Fruit fly (Drosophila melanogaster): ENCODE results near the gene aus.
A peak's percentile ranks its signal among the peaks of the same experiment; 100 is the strongest.

aus gene

DNA sequence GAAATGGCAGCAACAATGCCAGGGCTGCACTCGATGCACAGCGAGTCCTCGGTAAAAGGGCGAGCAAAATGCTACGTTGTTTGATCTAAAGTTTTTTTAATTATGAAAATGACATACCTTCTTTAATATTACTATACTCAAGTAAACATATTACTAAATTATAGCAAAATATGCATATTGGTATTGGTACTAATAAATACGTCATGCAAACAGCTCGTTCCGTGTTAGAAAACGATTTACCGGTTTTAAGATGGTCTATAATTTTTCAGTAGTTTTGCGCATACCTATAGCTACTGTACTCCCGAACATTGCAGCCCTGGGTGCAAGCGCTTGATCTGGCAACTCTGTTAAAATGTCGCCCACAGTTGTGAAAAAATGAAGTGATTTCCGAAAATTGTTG lies 15.9 kb upstream of the aus start (continued):
- TF ChIP-seq sr (GFP tag; IDR thresholded peaks at IDR 0.05) (no peak), sug (tag; optimal IDR thresholded peaks at IDR 0.05) (peak; percentile 98), Hr3 (GFP tag; optimal IDR thresholded peaks at IDR 0.05) (peak; percentile 98), CkIIα-i1 (GFP tag; IDR thresholded peaks at IDR 0.05) (no peak), CG11695 (GFP tag; IDR thresholded peaks at IDR 0.05) (peak; percentile 92), cas (GFP tag; IDR thresholded peaks at IDR 0.05) (peak; percentile 82), Atf-2 (GFP tag; optimal IDR thresholded peaks at IDR 0.05) (peak; percentile 93), MBD-R2 (GFP tag; IDR thresholded peaks at IDR 0.05) (peak; percentile 92), ase (GFP tag; IDR thresholded peaks at IDR 0.05) (peak; percentile 86), Adf1 (GFP tag; IDR thresholded peaks at IDR 0.05) (peak; percentile 74), CG30431 (GFP tag; optimal IDR thresholded peaks at IDR 0.05) (peak; percentile 92), CG10267 (tag; optimal IDR thresholded peaks at IDR 0.05) (peak; percentile 94), MESR4 (GFP tag; optimal IDR thresholded peaks at IDR 0.05) (no peak), fd3F (GFP tag; optimal IDR thresholded peaks at IDR 0.05) (peak; percentile 95), dysf (GFP tag; IDR thresholded peaks at IDR 0.05) (peak; percentile 97), CG10959 (GFP tag; IDR thresholded peaks at IDR 0.05) (peak; percentile 74), HHEX (GFP tag; optimal IDR thresholded peaks at IDR 0.05) (peak; percentile 92), CG1603 (tag; optimal IDR thresholded peaks at IDR 0.05) (peak; percentile 79), Antp (GFP tag; optimal IDR thresholded peaks at IDR 0.05) (peak; percentile 91), caup (GFP tag; optimal IDR thresholded peaks at IDR 0.05; ENCODE audit: severe bottlenecking) (peak; percentile 92), CG5953 (GFP tag; IDR thresholded peaks at IDR 0.05) (peak; percentile 71; the same call in 1 of the 2 replicates), HmgD (GFP tag; optimal IDR thresholded peaks at IDR 0.05) (peak; percentile 72), trh (GFP tag; optimal IDR thresholded peaks at IDR 0.05) (peak; percentile 93), CG14667 (GFP tag; IDR thresholded peaks at IDR 0.05) (peak; percentile 92), Med (GFP tag) (peak; percentile 98), gt (GFP tag; IDR thresholded peaks at IDR 0.05) (peak; percentile 73; the same call in 1 of the 2 replicates), dpn (GFP tag; optimal IDR thresholded peaks at IDR 0.05) (peak; percentile 95 to 96), sc (optimal IDR thresholded peaks at IDR 0.05) (no peak), sc (GFP tag; optimal IDR thresholded peaks at IDR 0.05) (peak; percentile 85), CG12071 (GFP tag; optimal IDR thresholded peaks at IDR 0.05) (no peak), salm (tag; optimal IDR thresholded peaks at IDR 0.05) (peak; percentile 84), CG18764 (GFP tag; optimal IDR thresholded peaks at IDR 0.05) (peak; percentile 90), nmo (GFP tag; optimal IDR thresholded peaks at IDR 0.05) (peak; percentile 97), Ets97D (GFP tag; optimal IDR thresholded peaks at IDR 0.05) (peak; percentile 87), zf30C (GFP tag; optimal IDR thresholded peaks at IDR 0.05) (peak; percentile 54), Chrac-16 (GFP tag; optimal IDR thresholded peaks at IDR 0.05) (peak; percentile 97), hbn (GFP tag; IDR thresholded peaks at IDR 0.05; ENCODE audit: partially characterized antibody) (no peak), BtbVII (GFP tag; optimal IDR thresholded peaks at IDR 0.05) (peak; percentile 94), az2 (GFP tag; optimal IDR thresholded peaks at IDR 0.05) (peak; percentile 96), corto (GFP tag; optimal IDR thresholded peaks at IDR 0.05) (peak; percentile 79), CG7839 (tag; optimal IDR thresholded peaks at IDR 0.05) (peak; percentile 97), wek (GFP tag; optimal IDR thresholded peaks at IDR 0.05) (peak; percentile 70), CG5245 (GFP tag; optimal IDR thresholded peaks at IDR 0.05) (peak; percentile 92), CG9876 (GFP tag; optimal IDR thresholded peaks at IDR 0.05) (peak; percentile 93), CG4707 (GFP tag; optimal IDR thresholded peaks at IDR 0.05) (peak; percentile 83), CG6765 (GFP tag; optimal IDR thresholded peaks at IDR 0.05) (peak; percentile 82), Kr (GFP tag; optimal IDR thresholded peaks at IDR 0.05) (no peak), mam (GFP tag; optimal IDR thresholded peaks at IDR 0.05) (peak; percentile 98), B-H1 (GFP tag; IDR thresholded peaks at IDR 0.05) (peak; percentile 75), aop (GFP tag; IDR thresholded peaks at IDR 0.05) (no peak), CG14014 (GFP tag; IDR thresholded peaks at IDR 0.05) (peak; percentile 94), CG8478 (optimal IDR thresholded peaks at IDR 0.05) (no peak)

Data from whole organism, embryonic.